Worm (Caenorhabditis elegans): ENCODE data around the gene str-250.

Gene str-250

DNA sequence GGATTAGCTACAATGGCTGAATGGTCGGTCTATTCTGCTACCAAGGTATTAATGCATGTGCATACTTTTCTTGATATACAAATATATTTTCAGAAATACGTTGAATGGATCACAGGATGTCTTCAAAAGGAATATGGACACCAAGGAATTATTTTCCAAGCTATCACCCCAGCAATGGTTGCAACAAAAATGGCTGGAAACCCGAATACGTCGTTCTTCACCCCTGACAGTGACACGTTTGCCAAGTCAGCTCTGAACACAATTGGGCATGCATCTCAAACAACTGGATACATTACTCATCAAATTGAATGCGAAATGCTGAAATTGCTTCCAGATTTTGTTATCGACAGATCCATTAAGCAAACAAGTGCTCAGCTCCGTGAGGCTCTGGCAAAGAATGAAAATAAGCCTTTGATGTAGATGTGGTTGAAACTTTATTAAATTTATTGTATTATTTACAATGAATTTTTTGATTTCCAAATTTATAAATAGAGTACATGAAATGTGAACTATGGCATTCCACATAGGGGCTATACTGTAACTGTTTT, 10.8 kb upstream of the str-250 start (continued):
- TF ChIP-seq rnt-1 (tag; optimal IDR thresholded peaks at IDR 0.05), result peak; percentile 8
- no peak for TF ChIP-seq snpc-4 (tag; optimal IDR thresholded peaks at IDR 0.05)
- no peak for TF ChIP-seq C04F5.9 (tag; optimal IDR thresholded peaks at IDR 0.05)
- no peak for TF ChIP-seq swsn-7 (tag; optimal IDR thresholded peaks at IDR 0.05)
- TF ChIP-seq fkh-4 (tag; optimal IDR thresholded peaks at IDR 0.05; ENCODE audit: borderline replicate concordance), result no peak
- TF ChIP-seq pag-3 (tag; optimal IDR thresholded peaks at IDR 0.05; ENCODE audit: borderline replicate concordance, insufficient read depth), result no peak
- TF ChIP-seq pax-3 (tag; optimal IDR thresholded peaks at IDR 0.05), result peak; percentile 82
- TF ChIP-seq dsc-1 (tag; optimal IDR thresholded peaks at IDR 0.05), result peak; percentile 35
- no peak for TF ChIP-seq nhr-12 (tag; optimal IDR thresholded peaks at IDR 0.05)
- no peak for TF ChIP-seq ztf-11 (tag; optimal IDR thresholded peaks at IDR 0.05)

- TF ChIP-seq fkh-10 (GFP tag; optimal IDR thresholded peaks at IDR 0.05) (no peak), elt-2 (tag; optimal IDR thresholded peaks at IDR 0.05) (peak; percentile 9), pax-3 (tag; optimal IDR thresholded peaks at IDR 0.05) (peak; percentile 61), lir-3 (tag; optimal IDR thresholded peaks at IDR 0.05; ENCODE audit: poor library complexity) (peak; percentile 17), fkh-8 (tag; optimal IDR thresholded peaks at IDR 0.05) (no peak), ceh-88 (GFP tag; IDR thresholded peaks at IDR 0.05) (peak; percentile 9), F16B12.6 (tag; optimal IDR thresholded peaks at IDR 0.05) (no peak), ama-1 (optimal IDR thresholded peaks at IDR 0.05) (peak; percentile 12), xbp-1 (tag; optimal IDR thresholded peaks at IDR 0.05) (no peak), hpl-2 (GFP tag; optimal IDR thresholded peaks at IDR 0.05) (no peak), blmp-1 (tag; optimal IDR thresholded peaks at IDR 0.05) (no peak), jun-1 (tag; optimal IDR thresholded peaks at IDR 0.05) (no peak), zag-1 (tag; optimal IDR thresholded peaks at IDR 0.05) (no peak), aha-1 (tag; optimal IDR thresholded peaks at IDR 0.05) (no peak), C04F5.9 (tag; optimal IDR thresholded peaks at IDR 0.05) (no peak), nhr-85 (tag) (peak; percentile 39), elt-3 (tag; optimal IDR thresholded peaks at IDR 0.05) (peak in 1 of 6 experiments; percentile 6), ces-1 (GFP tag; optimal IDR thresholded peaks at IDR 0.05) (no peak), grh-1 (GFP tag; IDR thresholded peaks at IDR 0.05) (no peak), nhr-71 (tag; optimal IDR thresholded peaks at IDR 0.05) (peak; percentile 17)
These were observed 10.1 kb upstream of the str-250 start for ce11 chrV:13908120-13908915.

DNA sequence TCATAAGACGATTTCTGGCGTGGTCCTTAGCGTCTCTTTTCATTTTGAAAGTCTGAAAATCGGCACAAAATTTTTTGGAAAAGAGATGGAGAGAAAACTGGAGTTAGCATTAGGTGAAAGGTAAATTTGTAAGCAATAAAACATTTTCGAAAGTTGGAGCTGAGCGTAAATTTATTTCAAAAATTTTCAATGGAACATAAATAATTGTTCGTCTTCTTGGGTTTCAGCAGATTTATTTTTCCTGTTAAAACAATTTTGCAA, 9.6 kb upstream of the str-250 start, which contains the start of gene C06B3.6:
TSS of gene C06B3.6 (minus strand) at position 52 of the 261 bp plus-strand sequence.
- peak; percentile 1; the same call in 1 of the 2 replicates for TF ChIP-seq ceh-88 (GFP tag; IDR thresholded peaks at IDR 0.05)
- no peak for TF ChIP-seq lin-39 (tag; optimal IDR thresholded peaks at IDR 0.05)
- TF ChIP-seq nhr-84 (tag; optimal IDR thresholded peaks at IDR 0.05), result no peak
- TF ChIP-seq ces-1 (GFP tag; optimal IDR thresholded peaks at IDR 0.05), result no peak

DNA sequence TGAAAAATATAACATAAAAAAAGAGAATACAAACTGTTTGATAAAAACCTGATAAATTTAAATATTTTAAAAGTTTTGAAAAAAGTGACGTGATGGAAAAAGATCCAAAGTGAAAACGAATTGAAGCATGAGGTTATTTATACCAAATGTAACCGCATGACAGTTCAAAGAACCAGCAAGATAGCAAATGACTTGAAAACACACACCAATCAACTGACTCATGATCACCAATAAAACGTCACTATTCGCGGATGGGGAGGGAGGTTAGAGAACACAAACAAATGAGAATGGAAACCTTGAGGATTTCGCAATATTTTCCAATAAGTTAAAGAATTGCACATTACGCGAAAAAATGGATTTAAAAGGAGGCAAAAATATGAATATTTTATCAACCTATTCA, 9.0 kb upstream of the str-250 start, which contains the start of gene C06B3.7:
TSS of gene C06B3.7 (plus strand) at position 287 of the 400 bp plus-strand sequence.
- TF ChIP-seq jun-1 (tag; optimal IDR thresholded peaks at IDR 0.05) (peak; percentile 73), nhr-71 (tag; optimal IDR thresholded peaks at IDR 0.05) (peak; percentile 97), zag-1 (tag; optimal IDR thresholded peaks at IDR 0.05) (no peak), sox-4 (tag; optimal IDR thresholded peaks at IDR 0.05) (peak; percentile 61), ces-1 (GFP tag; optimal IDR thresholded peaks at IDR 0.05) (no peak), mdl-1 (tag; optimal IDR thresholded peaks at IDR 0.05) (peak in 1 of 2 experiments; percentile 94), nhr-12 (tag; optimal IDR thresholded peaks at IDR 0.05) (no peak), unc-130 (tag; optimal IDR thresholded peaks at IDR 0.05) (peak; percentile 96), fkh-10 (GFP tag; optimal IDR thresholded peaks at IDR 0.05) (no peak), ceh-8 (GFP tag; optimal IDR thresholded peaks at IDR 0.05) (no peak), irx-1 (tag; optimal IDR thresholded peaks at IDR 0.05) (peak; percentile 63), aha-1 (tag; optimal IDR thresholded peaks at IDR 0.05) (peak; percentile 10), pqm-1 (tag; optimal IDR thresholded peaks at IDR 0.05) (peak; percentile 46), pax-3 (tag; optimal IDR thresholded peaks at IDR 0.05) (peak; percentile 82), F16B12.6 (tag; optimal IDR thresholded peaks at IDR 0.05) (no peak), Y116A8C.19 (tag; optimal IDR thresholded peaks at IDR 0.05; ENCODE audit: borderline replicate concordance) (no peak), sptf-1 (tag; optimal IDR thresholded peaks at IDR 0.05) (no peak), rnt-1 (tag; optimal IDR thresholded peaks at IDR 0.05) (peak; percentile 85), ama-1 (optimal IDR thresholded peaks at IDR 0.05) (peak; percentile 66), sup-37 (GFP tag; optimal IDR thresholded peaks at IDR 0.05) (no peak), efl-3 (GFP tag; optimal IDR thresholded peaks at IDR 0.05) (no peak), lin-13 (GFP tag; optimal IDR thresholded peaks at IDR 0.05) (peak; percentile 78), xbp-1 (tag; optimal IDR thresholded peaks at IDR 0.05) (peak; percentile 89), nhr-237 (tag; optimal IDR thresholded peaks at IDR 0.05) (peak; percentile 53), grh-1 (GFP tag; IDR thresholded peaks at IDR 0.05) (no peak), tlp-1 (tag; optimal IDR thresholded peaks at IDR 0.05) (no peak), zip-4 (GFP tag; optimal IDR thresholded peaks at IDR 0.05) (peak; percentile 98)

All from whole organism, L1 larva.